Worm (Caenorhabditis elegans) whole organism, late embryonic: Measurements from ENCODE around the gene exo-1.

Experiments
- C08G9.2 ChIP-seq: sonication (generic microtip); optimal IDR thresholded peaks from 2 replicates; lab custom pipeline; 2016; ENCODE audit warnings: mild to moderate bottlenecking, missing genetic modification characterization, moderate library complexity, missing compliant biosample characterization
- C38D4.7 ChIP-seq: fragments of 200-800 bp; sonication (Bioruptor generic); optimal IDR thresholded peaks from 2 replicates; lab custom pipeline; 2018; ENCODE audit warnings: mild to moderate bottlenecking, missing genetic modification characterization, moderate library complexity, missing compliant biosample characterization
- F13H6.1 ChIP-seq: sonication (generic microtip); optimal IDR thresholded peaks from 2 replicates; lab custom pipeline; 2016; ENCODE audit warnings: missing genetic modification characterization, missing compliant biosample characterization
- K09A11.1 ChIP-seq: sonication (generic microtip); optimal IDR thresholded peaks from 2 replicates; lab custom pipeline; 2017; ENCODE audit warnings: antibody characterized with exemption, mild to moderate bottlenecking, missing genetic modification characterization, missing compliant biosample characterization; ENCODE audit not compliant: insufficient read depth
- T23F11.4 ChIP-seq: fragments of 200-800 bp; sonication (Bioruptor generic); optimal IDR thresholded peaks from 2 replicates; lab custom pipeline; 2018; ENCODE audit warnings: mild to moderate bottlenecking, missing genetic modification characterization, missing compliant biosample characterization
- Y22D7AL.16 ChIP-seq: sonication (generic microtip); optimal IDR thresholded peaks from 2 replicates; lab custom pipeline; 2016; ENCODE audit warnings: missing genetic modification characterization, missing compliant biosample characterization
- ama-1 ChIP-seq: fragments of 150-350 bp; optimal IDR thresholded peaks from 2 replicates; lab custom pipeline; 2014
- ceh-14 ChIP-seq: sonication (generic microtip); optimal IDR thresholded peaks from 2 replicates; lab custom pipeline; 2016; ENCODE audit warnings: missing genotype, missing genetic modification characterization, missing compliant biosample characterization
- ceh-18 ChIP-seq: sonication (generic microtip); optimal IDR thresholded peaks from 2 replicates; lab custom pipeline; 2016; ENCODE audit warnings: missing genetic modification characterization, missing compliant biosample characterization
- ceh-19 ChIP-seq: fragments of 200-800 bp; sonication (Bioruptor generic); optimal IDR thresholded peaks from 2 replicates; lab custom pipeline; 2018; ENCODE audit warnings: mild to moderate bottlenecking, missing genetic modification characterization, missing compliant biosample characterization
- ceh-2 ChIP-seq: sonication (generic microtip); optimal IDR thresholded peaks from 2 replicates; lab custom pipeline; 2016; ENCODE audit warnings: missing genotype, missing genetic modification characterization, missing compliant biosample characterization
- ceh-30 ChIP-seq: fragments of 150-350 bp; optimal IDR thresholded peaks from 2 replicates; lab custom pipeline; 2014; ENCODE audit warnings: missing biosample characterization, missing genetic modification characterization
- ceh-31 ChIP-seq: sonication (generic microtip); optimal IDR thresholded peaks from 2 replicates; lab custom pipeline; 2016; ENCODE audit warnings: missing genetic modification characterization, missing compliant biosample characterization
- ceh-34 ChIP-seq: sonication (generic microtip); optimal IDR thresholded peaks from 2 replicates; lab custom pipeline; 2016; ENCODE audit warnings: mild to moderate bottlenecking, missing genetic modification characterization, missing compliant biosample characterization
- ceh-45 ChIP-seq: fragments of 200-800 bp; sonication (Bioruptor generic); IDR thresholded peaks from 2 replicates; pipeline ENCODE4 v1.3.6; 2022; ENCODE audit warnings: missing genetic modification reagents, missing genetic modification characterization, missing compliant biosample characterization
- ceh-48 ChIP-seq: sonication (generic microtip); optimal IDR thresholded peaks from 2 replicates; lab custom pipeline; 2016; ENCODE audit warnings: missing genetic modification characterization, inconsistent platforms, missing compliant biosample characterization
- ceh-6 ChIP-seq: fragments of 200-800 bp; sonication (Bioruptor generic); optimal IDR thresholded peaks from 2 replicates; lab custom pipeline; 2018; ENCODE audit warnings: mild to moderate bottlenecking, missing genetic modification characterization, missing compliant biosample characterization
- ceh-9 ChIP-seq: sonication (generic microtip); optimal IDR thresholded peaks from 2 replicates; lab custom pipeline; 2016; ENCODE audit warnings: mild to moderate bottlenecking, missing genetic modification characterization, inconsistent platforms, missing compliant biosample characterization
- che-1 ChIP-seq: sonication (generic microtip); optimal IDR thresholded peaks from 2 replicates; lab custom pipeline; 2016; ENCODE audit warnings: mild to moderate bottlenecking, missing genetic modification characterization, missing compliant biosample characterization
- dve-1 ChIP-seq: sonication (generic microtip); optimal IDR thresholded peaks from 2 replicates; lab custom pipeline; 2017; ENCODE audit warnings: antibody characterized with exemption, mild to moderate bottlenecking, missing genetic modification characterization, missing compliant biosample characterization
- eyg-1 ChIP-seq: sonication (generic microtip); optimal IDR thresholded peaks from 2 replicates; lab custom pipeline; 2016; ENCODE audit warnings: missing genotype, missing genetic modification characterization, missing compliant biosample characterization
- fax-1 ChIP-seq: sonication (generic microtip); optimal IDR thresholded peaks from 2 replicates; lab custom pipeline; 2016; ENCODE audit warnings: missing genotype, missing genetic modification characterization, missing compliant biosample characterization
- fkh-10 ChIP-seq: fragments of 150-350 bp; optimal IDR thresholded peaks from 2 replicates; lab custom pipeline; 2014; ENCODE audit warnings: missing biosample characterization, missing genetic modification reagents, missing genetic modification characterization
- hlh-13 ChIP-seq: fragments of 200-800 bp; sonication (Bioruptor generic); optimal IDR thresholded peaks from 2 replicates; lab custom pipeline; 2018; ENCODE audit warnings: mild to moderate bottlenecking, missing genetic modification characterization, missing compliant biosample characterization
- hlh-15 ChIP-seq: sonication (generic microtip); optimal IDR thresholded peaks from 2 replicates; lab custom pipeline; 2016; ENCODE audit warnings: missing genetic modification characterization, missing compliant biosample characterization
- hlh-8 ChIP-seq: sonication (generic microtip); optimal IDR thresholded peaks from 2 replicates; lab custom pipeline; 2016; ENCODE audit warnings: missing genotype, missing genetic modification characterization, missing compliant biosample characterization
- lin-11 ChIP-seq: fragments of 200-800 bp; sonication (Bioruptor generic); optimal IDR thresholded peaks from 2 replicates; lab custom pipeline; 2018; ENCODE audit warnings: mild to moderate bottlenecking, missing genetic modification characterization, missing compliant biosample characterization
- madf-2 ChIP-seq: sonication (generic microtip); optimal IDR thresholded peaks from 2 replicates; lab custom pipeline; 2017; ENCODE audit warnings: missing genetic modification characterization, missing compliant biosample characterization
- mec-3 ChIP-seq: sonication (generic microtip); optimal IDR thresholded peaks from 2 replicates; lab custom pipeline; 2016; ENCODE audit warnings: borderline replicate concordance, missing genetic modification characterization, missing compliant biosample characterization
- nfya-1 ChIP-seq: sonication (generic microtip); optimal IDR thresholded peaks from 2 replicates; lab custom pipeline; 2017; ENCODE audit warnings: missing genetic modification characterization, mild to moderate bottlenecking, missing compliant biosample characterization, antibody characterized with exemption, moderate library complexity
- nhr-11 ChIP-seq: fragments of 150-350 bp; optimal IDR thresholded peaks from 2 replicates; lab custom pipeline; 2014; ENCODE audit warnings: missing biosample characterization, missing genetic modification characterization
- nhr-232 ChIP-seq: sonication (generic microtip); optimal IDR thresholded peaks from 2 replicates; lab custom pipeline; 2016; ENCODE audit warnings: missing genetic modification characterization, missing compliant biosample characterization
- odd-2 ChIP-seq: sonication (generic microtip); optimal IDR thresholded peaks from 2 replicates; lab custom pipeline; 2017; ENCODE audit warnings: antibody characterized with exemption, mild to moderate bottlenecking, missing genetic modification characterization, missing compliant biosample characterization
- pag-3 ChIP-seq: sonication (generic microtip); optimal IDR thresholded peaks from 2 replicates; lab custom pipeline; 2016; ENCODE audit warnings: missing compliant biosample characterization, missing genetic modification characterization, borderline replicate concordance
- pat-9 ChIP-seq: fragments of 200-800 bp; sonication (Bioruptor generic); optimal IDR thresholded peaks from 2 replicates; lab custom pipeline; 2018; ENCODE audit warnings: mild to moderate bottlenecking, missing genetic modification characterization, moderate library complexity, missing compliant biosample characterization
- pha-2 ChIP-seq: sonication (generic microtip); optimal IDR thresholded peaks from 2 replicates; lab custom pipeline; 2017; ENCODE audit warnings: mild to moderate bottlenecking, missing genetic modification characterization, missing compliant biosample characterization
- pha-4 ChIP-seq: fragments of 150-350 bp; optimal IDR thresholded peaks from 2 replicates; lab custom pipeline; 2018; ENCODE audit warnings: missing biosample characterization, missing genetic modification reagents, missing genetic modification characterization
- pqm-1 ChIP-seq: sonication (generic microtip); optimal IDR thresholded peaks from 2 replicates; lab custom pipeline; 2016; ENCODE audit warnings: missing genetic modification characterization, missing compliant biosample characterization
- pros-1 ChIP-seq: fragments of 150-350 bp; optimal IDR thresholded peaks from 2 replicates; lab custom pipeline; 2014; ENCODE audit warnings: missing biosample characterization, missing genetic modification reagents, missing genetic modification characterization
- ref-2 ChIP-seq: sonication (generic microtip); optimal IDR thresholded peaks from 2 replicates; lab custom pipeline; 2016; ENCODE audit warnings: missing genetic modification characterization, missing compliant biosample characterization
- sox-2 ChIP-seq: fragments of 200-800 bp; sonication (Bioruptor generic); IDR thresholded peaks from 2 replicates; pipeline ENCODE4 v1.3.6; 2022; ENCODE audit warnings: missing genetic modification reagents, missing genetic modification characterization, missing compliant biosample characterization
- sox-4 ChIP-seq: sonication (generic microtip); optimal IDR thresholded peaks from 2 replicates; lab custom pipeline; 2017; ENCODE audit warnings: mild to moderate bottlenecking, missing genetic modification characterization, inconsistent platforms, missing compliant biosample characterization
- tbx-7 ChIP-seq: sonication (generic microtip); optimal IDR thresholded peaks from 2 replicates; lab custom pipeline; 2016; ENCODE audit warnings: missing genotype, missing genetic modification characterization, missing compliant biosample characterization
- ttx-3 ChIP-seq: sonication (generic microtip); optimal IDR thresholded peaks from 2 replicates; lab custom pipeline; 2016; ENCODE audit warnings: missing genetic modification reagents, missing genetic modification characterization, missing compliant biosample characterization
- unc-86 ChIP-seq: sonication (generic microtip); optimal IDR thresholded peaks from 2 replicates; lab custom pipeline; 2016; ENCODE audit warnings: missing genetic modification characterization, missing compliant biosample characterization
- zip-5 ChIP-seq: sonication (generic microtip); optimal IDR thresholded peaks from 2 replicates; lab custom pipeline; 2016; ENCODE audit warnings: missing genetic modification characterization, missing compliant biosample characterization
- ztf-16 ChIP-seq: sonication (generic microtip); optimal IDR thresholded peaks from 2 replicates; lab custom pipeline; 2017; ENCODE audit warnings: missing genetic modification characterization, missing compliant biosample characterization

exo-1 gene

ce11 chrIII:13435570-13435969 is 12.3 kb downstream of the exo-1 start, which contains the start of gene F45G2.8:
Gene F45G2.8, minus strand, starts transcription at chrIII:13435670.
- TF ChIP-seq tbx-7 (no peak), pqm-1 (tag; lab: Kevin White, UChicago) (no peak), ceh-48 (tag; lab: Kevin White, UChicago) (no peak), pat-9 (no peak), T23F11.4 (GFP tag; lab: Kevin White, UChicago) (no peak), lin-11 (tag; lab: Kevin White, UChicago) (no peak), ceh-14 (tag; lab: Kevin White, UChicago) (no peak), ceh-9 (tag; lab: Kevin White, UChicago) (no peak), hlh-8 (no peak)

ce11 chrIII:13436843-13437242 is 13.5 kb downstream of the exo-1 start, which contains the start of gene F45G2.9:
Gene F45G2.9, minus strand, starts transcription at chrIII:13436943.
- TF ChIP-seq dve-1 (tag; lab: Kevin White, UChicago): no peak
- TF ChIP-seq nhr-232 (tag; lab: Kevin White, UChicago): no peak
- TF ChIP-seq pros-1 (tag; lab: Kevin White, UChicago): no peak
- TF ChIP-seq eyg-1 (tag; lab: Kevin White, UChicago): no peak
- no peak for TF ChIP-seq hlh-13 (GFP tag; lab: Kevin White, UChicago)
- no peak for TF ChIP-seq zip-5 (tag; lab: Kevin White, UChicago)
- TF ChIP-seq pha-4 (tag; lab: Kevin White, UChicago): no peak
- no peak for TF ChIP-seq ceh-19
- TF ChIP-seq ceh-2 (tag; lab: Kevin White, UChicago): no peak

DNA sequence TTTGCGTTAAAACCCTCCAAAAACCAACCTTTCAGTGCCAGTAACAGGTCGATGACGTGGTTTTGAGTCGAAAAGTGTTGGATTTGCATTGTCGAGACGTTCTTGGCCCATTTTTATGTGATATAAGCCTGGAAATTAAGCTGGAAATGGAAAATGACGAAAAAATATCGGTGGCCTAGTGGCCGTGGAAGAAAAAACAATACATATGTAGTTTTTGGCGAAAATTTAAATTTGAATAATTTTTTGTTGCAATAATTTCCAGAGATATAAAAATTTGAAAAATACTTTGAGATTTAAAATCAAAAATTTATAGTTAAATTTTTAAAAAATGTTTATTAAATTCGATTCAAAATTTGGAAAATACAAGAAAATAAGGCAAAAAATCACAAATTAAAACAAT is 16.1 kb downstream of the exo-1 start, which contains the start of gene ciao-2B:
Gene ciao-2B (minus strand): TSS at position 130 of the 400 bp plus-strand sequence.
- TF ChIP-seq hlh-8 (peak; percentile 28), Y22D7AL.16 (tag; lab: Kevin White, UChicago) (no peak), pqm-1 (tag; lab: Kevin White, UChicago) (no peak), pat-9 (no peak), ceh-2 (tag; lab: Kevin White, UChicago) (peak; percentile 25), ceh-18 (tag; lab: Kevin White, UChicago) (no peak), ttx-3 (tag; lab: Kevin White, UChicago) (no peak), ama-1 (no peak), hlh-15 (tag; lab: Kevin White, UChicago) (no peak), ceh-19 (no peak), unc-86 (tag; lab: Kevin White, UChicago) (no peak), ceh-30 (tag; lab: Kevin White, UChicago) (no peak), K09A11.1 (tag; lab: Kevin White, UChicago) (no peak), ceh-48 (tag; lab: Kevin White, UChicago) (no peak), ceh-34 (tag; lab: Kevin White, UChicago) (no peak), pha-2 (tag; lab: Kevin White, UChicago) (no peak), nhr-11 (no peak), ceh-9 (tag; lab: Kevin White, UChicago) (no peak), hlh-13 (GFP tag; lab: Kevin White, UChicago) (no peak), sox-4 (tag; lab: Kevin White, UChicago) (no peak), ceh-45 (GFP tag; lab: Robert Waterston, UW) (no peak), C38D4.7 (GFP tag; lab: Kevin White, UChicago) (no peak), nfya-1 (no peak), ceh-31 (tag; lab: Kevin White, UChicago) (peak; percentile 66), F13H6.1 (no peak), pag-3 (no peak), eyg-1 (tag; lab: Kevin White, UChicago) (no peak), odd-2 (tag; lab: Kevin White, UChicago) (no peak), nhr-232 (tag; lab: Kevin White, UChicago) (no peak), ref-2 (tag; lab: Kevin White, UChicago) (no peak), sox-2 (GFP tag; lab: Robert Waterston, UW) (no peak), zip-5 (tag; lab: Kevin White, UChicago) (no peak), ztf-16 (tag; lab: Kevin White, UChicago) (no peak), tbx-7 (peak; percentile 5), madf-2 (tag; lab: Kevin White, UChicago) (no peak), fax-1 (tag; lab: Kevin White, UChicago) (no peak), mec-3 (tag; lab: Kevin White, UChicago) (no peak), lin-11 (tag; lab: Kevin White, UChicago) (no peak), ceh-6 (GFP tag; lab: Kevin White, UChicago) (no peak), che-1 (tag; lab: Kevin White, UChicago) (no peak), fkh-10 (GFP tag; lab: Kevin White, UChicago) (no peak), C08G9.2 (peak; percentile 70)
